Fruit fly (Drosophila melanogaster) whole organism, embryonic: Measurements from ENCODE around the gene dgrn.

Experiments
- Aef1 ChIP-seq: fragments of 200-800 bp; sonication (Bioruptor generic); IDR thresholded peaks from 3 replicates; pipeline ENCODE4 v1.3.6; 2022; ENCODE audit warnings: missing biosample characterization, missing genetic modification characterization
- Antp ChIP-seq: fragments of 200-800 bp; sonication (Bioruptor generic); optimal IDR thresholded peaks from 3 replicates; lab custom pipeline; 2016; ENCODE audit warnings: missing biosample characterization, missing genetic modification characterization
- BEAF-32 ChIP-seq: fragments of 200-800 bp; sonication (Bioruptor generic); optimal IDR thresholded peaks from 3 replicates; lab custom pipeline; 2017; ENCODE audit warnings: missing biosample characterization, missing genetic modification characterization, mild to moderate bottlenecking, moderate library complexity, missing genetic modification reagents
- CG10274 ChIP-seq: fragments of 200-800 bp; sonication (Bioruptor generic); optimal IDR thresholded peaks from 3 replicates; lab custom pipeline; 2017; ENCODE audit warnings: missing biosample characterization, mild to moderate bottlenecking, missing genetic modification characterization
- CG10366 ChIP-seq: fragments of 200-800 bp; sonication (Bioruptor generic); IDR thresholded peaks from 2 replicates; pipeline ENCODE4 v1.3.6; 2022; ENCODE audit warnings: missing biosample characterization, missing genetic modification characterization
- CG11456 ChIP-seq: fragments of 200-800 bp; sonication (Bioruptor generic); IDR thresholded peaks from 3 replicates; pipeline ENCODE4 v1.3.6; 2022; ENCODE audit warnings: missing biosample characterization, missing genetic modification characterization
- CG11696 ChIP-seq: fragments of 200-800 bp; sonication (Bioruptor generic); IDR thresholded peaks from 2 replicates; pipeline ENCODE4 v1.3.6; 2022; ENCODE audit warnings: missing biosample characterization, missing genetic modification characterization
- CG12299 ChIP-seq: fragments of 200-800 bp; sonication (Bioruptor generic); optimal IDR thresholded peaks from 2 replicates; lab custom pipeline; 2018; ENCODE audit warnings: missing biosample characterization, mild to moderate bottlenecking, missing genetic modification characterization
- CG17328 ChIP-seq: fragments of 200-800 bp; sonication (Bioruptor generic); IDR thresholded peaks from 2 replicates; pipeline ENCODE4 v1.3.6; 2022; ENCODE audit warnings: missing biosample characterization, missing genetic modification characterization
- CG2129 ChIP-seq: fragments of 200-800 bp; sonication (Bioruptor generic); IDR thresholded peaks from 2 replicates; pipeline ENCODE4 v1.3.6; 2022; ENCODE audit warnings: missing biosample characterization, missing genetic modification characterization; ENCODE audit not compliant: partially characterized antibody
- CG31441 ChIP-seq: fragments of 200-800 bp; sonication (Bioruptor generic); IDR thresholded peaks from 2 replicates; pipeline ENCODE4 v1.3.6; 2022; ENCODE audit warnings: missing biosample characterization, missing genetic modification characterization
- CG3163 ChIP-seq: fragments of 200-800 bp; sonication (Bioruptor generic); optimal IDR thresholded peaks from 3 replicates; lab custom pipeline; 2016; ENCODE audit warnings: missing biosample characterization, missing genetic modification characterization
- CG3407 ChIP-seq: fragments of 200-800 bp; sonication (Bioruptor generic); optimal IDR thresholded peaks from 2 replicates; lab custom pipeline; 2018; ENCODE audit warnings: missing biosample characterization, mild to moderate bottlenecking, missing genetic modification characterization
- CG34224 ChIP-seq: fragments of 200-800 bp; sonication (Bioruptor generic); IDR thresholded peaks from 3 replicates; pipeline ENCODE4 v1.3.6; 2022; ENCODE audit warnings: missing biosample characterization, missing genetic modification characterization; ENCODE audit not compliant: partially characterized antibody
- CG4707 ChIP-seq: fragments of 200-800 bp; sonication (Bioruptor generic); optimal IDR thresholded peaks from 2 replicates; lab custom pipeline; 2018; ENCODE audit warnings: missing biosample characterization, mild to moderate bottlenecking, missing genetic modification characterization, moderate library complexity
- CG7963 ChIP-seq: fragments of 200-800 bp; sonication (Bioruptor generic); IDR thresholded peaks from 3 replicates; pipeline ENCODE4 v1.3.6; 2022; ENCODE audit warnings: missing biosample characterization, missing genetic modification characterization; ENCODE audit not compliant: partially characterized antibody
- CG8765 ChIP-seq: fragments of 200-800 bp; sonication (Bioruptor generic); IDR thresholded peaks from 2 replicates; pipeline ENCODE4 v1.3.6; 2022; ENCODE audit warnings: missing biosample characterization, missing genetic modification characterization
- CG9797 ChIP-seq: fragments of 200-800 bp; sonication (Bioruptor generic); optimal IDR thresholded peaks from 3 replicates; lab custom pipeline; 2018; ENCODE audit warnings: missing biosample characterization, mild to moderate bottlenecking, missing genetic modification characterization
- CTCF ChIP-seq: fragments of 200-800 bp; sonication (Bioruptor generic); optimal IDR thresholded peaks from 2 replicates; lab custom pipeline; 2017; ENCODE audit warnings: missing biosample characterization, mild to moderate bottlenecking, missing genetic modification characterization, moderate library complexity
- D19A ChIP-seq: fragments of 200-800 bp; optimal IDR thresholded peaks from 3 replicates; lab custom pipeline; 2019; ENCODE audit warnings: missing biosample characterization, mild to moderate bottlenecking, missing genetic modification characterization, moderate library complexity
- Dp ChIP-seq: fragments of 200-800 bp; sonication (Bioruptor generic); optimal IDR thresholded peaks from 2 replicates; lab custom pipeline; 2018; ENCODE audit warnings: missing biosample characterization, mild to moderate bottlenecking, missing genetic modification characterization, moderate library complexity
- Fer1 ChIP-seq: fragments of 200-800 bp; sonication (Bioruptor generic); optimal IDR thresholded peaks from 2 replicates; lab custom pipeline; 2017; ENCODE audit warnings: missing biosample characterization, mild to moderate bottlenecking, missing genetic modification characterization
- GATAe ChIP-seq: fragments of 200-800 bp; sonication (Bioruptor generic); conservative IDR thresholded peaks from 2 replicates; pipeline ENCODE4 v1.3.6; 2022; ENCODE audit warnings: missing biosample characterization, missing genetic modification characterization
- Gsc ChIP-seq: fragments of 200-800 bp; sonication (Bioruptor generic); IDR thresholded peaks from 2 replicates; pipeline ENCODE4 v1.3.6; 2022; ENCODE audit warnings: missing biosample characterization, missing genetic modification characterization
- HLH3B ChIP-seq: fragments of 200-800 bp; sonication (Bioruptor generic); IDR thresholded peaks from 2 replicates; pipeline ENCODE4 v1.3.6; 2022; ENCODE audit warnings: missing biosample characterization, missing genetic modification characterization
- Hand ChIP-seq: fragments of 200-800 bp; sonication (Bioruptor generic); optimal IDR thresholded peaks from 2 replicates; lab custom pipeline; 2017; ENCODE audit warnings: mild to moderate bottlenecking, missing biosample characterization, missing genetic modification reagents, missing genetic modification characterization
- Lpt ChIP-seq: fragments of >200 bp; optimal IDR thresholded peaks from 2 replicates; lab custom pipeline; 2018; ENCODE audit warnings: missing biosample characterization, missing genetic modification characterization
- Mes4 ChIP-seq: fragments of 200-800 bp; sonication (Bioruptor generic); optimal IDR thresholded peaks from 2 replicates; lab custom pipeline; 2016; ENCODE audit warnings: missing biosample characterization, missing genetic modification characterization
- Sox102F ChIP-seq: fragments of 200-800 bp; sonication (Bioruptor generic); optimal IDR thresholded peaks from 2 replicates; lab custom pipeline; 2018; ENCODE audit warnings: missing biosample characterization, mild to moderate bottlenecking, missing genetic modification characterization, moderate library complexity
- Sry-δ ChIP-seq: fragments of 200-800 bp; sonication (Bioruptor generic); optimal IDR thresholded peaks from 2 replicates; lab custom pipeline; 2016; ENCODE audit warnings: missing biosample characterization, missing genetic modification characterization
- Usf ChIP-seq: fragments of 200-800 bp; sonication (Bioruptor generic); optimal IDR thresholded peaks from 2 replicates; lab custom pipeline; 2017; ENCODE audit warnings: missing genotype, missing biosample characterization, missing genetic modification characterization
- cas ChIP-seq: fragments of 200-800 bp; sonication (Bioruptor generic); IDR thresholded peaks from 2 replicates; pipeline ENCODE4 v1.3.6; 2022; ENCODE audit warnings: missing biosample characterization, missing genetic modification characterization
- chm ChIP-seq: fragments of 200-800 bp; sonication (Bioruptor generic); IDR thresholded peaks from 2 replicates; pipeline ENCODE4 v1.3.6; 2022; ENCODE audit warnings: missing biosample characterization, missing genetic modification characterization
- crp ChIP-seq, 2 experiments: fragments of 200-800 bp; sonication (Bioruptor generic); optimal IDR thresholded peaks; 2 replicates in 1 of 2; 3 replicates in 1 of 2; lab custom pipeline; 2017; ENCODE audit warnings: missing biosample characterization in 2 of 2, missing genetic modification characterization in 2 of 2, mild to moderate bottlenecking in 1 of 2, moderate library complexity in 1 of 2
- dimm ChIP-seq: fragments of 200-800 bp; sonication (Bioruptor generic); IDR thresholded peaks from 2 replicates; pipeline ENCODE4 v1.3.6; 2022; ENCODE audit warnings: missing biosample characterization, missing genetic modification characterization
- ewg ChIP-seq: fragments of 200-800 bp; sonication (Bioruptor generic); optimal IDR thresholded peaks from 3 replicates; lab custom pipeline; 2017; ENCODE audit warnings: mild to moderate bottlenecking, missing biosample characterization, missing genetic modification reagents, missing genetic modification characterization
- jigr1 ChIP-seq: fragments of 200-800 bp; sonication (Bioruptor generic); IDR thresholded peaks from 3 replicates; pipeline ENCODE4 v1.3.6; 2022; ENCODE audit warnings: missing biosample characterization, missing genetic modification characterization
- lab ChIP-seq: fragments of 200-800 bp; sonication (Bioruptor generic); optimal IDR thresholded peaks from 3 replicates; lab custom pipeline; 2017; ENCODE audit warnings: missing biosample characterization, missing genetic modification characterization, mild to moderate bottlenecking, moderate library complexity, missing genetic modification reagents
- luna ChIP-seq: fragments of 200-800 bp; sonication (Bioruptor generic); optimal IDR thresholded peaks from 2 replicates; lab custom pipeline; 2016; ENCODE audit warnings: missing biosample characterization, missing genetic modification characterization
- nom ChIP-seq: fragments of 200-800 bp; sonication (Bioruptor generic); optimal IDR thresholded peaks from 2 replicates; lab custom pipeline; 2017; ENCODE audit warnings: missing biosample characterization, missing genetic modification characterization, mild to moderate bottlenecking, moderate library complexity, missing genetic modification reagents
- pita ChIP-seq: fragments of 200-800 bp; sonication (Bioruptor generic); optimal IDR thresholded peaks from 2 replicates; lab custom pipeline; 2017; ENCODE audit warnings: missing biosample characterization, mild to moderate bottlenecking, missing genetic modification characterization
- pzg ChIP-seq: fragments of 200-800 bp; sonication (Bioruptor generic); optimal IDR thresholded peaks from 3 replicates; lab custom pipeline; 2018; ENCODE audit warnings: missing biosample characterization, mild to moderate bottlenecking, missing genetic modification characterization, moderate library complexity
- scrt ChIP-seq: fragments of 200-800 bp; sonication (Bioruptor generic); optimal IDR thresholded peaks from 2 replicates; lab custom pipeline; 2018; ENCODE audit warnings: missing biosample characterization, mild to moderate bottlenecking, missing genetic modification characterization, moderate library complexity
- shn ChIP-seq: fragments of 200-800 bp; sonication (Bioruptor generic); optimal IDR thresholded peaks from 3 replicates; lab custom pipeline; 2016; ENCODE audit warnings: missing biosample characterization, missing genetic modification characterization
- slp2 ChIP-seq: fragments of 200-800 bp; sonication (Bioruptor generic); optimal IDR thresholded peaks from 2 replicates; lab custom pipeline; 2016; ENCODE audit warnings: missing biosample characterization, missing genetic modification characterization
- sna ChIP-seq: fragments of 200-800 bp; sonication (Bioruptor generic); IDR thresholded peaks from 2 replicates; pipeline ENCODE4 v1.3.6; 2022; ENCODE audit warnings: missing biosample characterization, missing genetic modification characterization; ENCODE audit not compliant: partially characterized antibody
- toy ChIP-seq: fragments of 200-800 bp; sonication (Bioruptor generic); IDR thresholded peaks from 2 replicates; pipeline ENCODE4 v1.3.6; 2022; ENCODE audit warnings: missing biosample characterization, missing genetic modification characterization
- trem ChIP-seq: fragments of 200-800 bp; optimal IDR thresholded peaks from 3 replicates; lab custom pipeline; 2019; ENCODE audit warnings: missing biosample characterization, mild to moderate bottlenecking, missing genetic modification characterization, moderate library complexity
- trh ChIP-seq: fragments of 200-800 bp; sonication (Bioruptor generic); optimal IDR thresholded peaks from 2 replicates; lab custom pipeline; 2016; ENCODE audit warnings: missing biosample characterization, missing genetic modification characterization
- unc-4 ChIP-seq: fragments of 200-800 bp; sonication (Bioruptor generic); IDR thresholded peaks from 2 replicates; pipeline ENCODE4 v1.3.6; 2022; ENCODE audit warnings: missing biosample characterization, missing genetic modification characterization; ENCODE audit not compliant: partially characterized antibody
- zen ChIP-seq: fragments of 200-800 bp; sonication (Bioruptor generic); optimal IDR thresholded peaks from 3 replicates; lab custom pipeline; 2018; ENCODE audit warnings: missing biosample characterization, mild to moderate bottlenecking, missing genetic modification characterization, moderate library complexity
- zfh2 ChIP-seq: fragments of 200-800 bp; sonication (Bioruptor generic); optimal IDR thresholded peaks from 2 replicates; lab custom pipeline; 2016; ENCODE audit warnings: missing biosample characterization, missing genetic modification characterization

Gene dgrn

dm6 chr3R:5821243-5821642 is 3.2 kb upstream of the dgrn start, which contains the start of gene Hpr1 (continued):
- TF ChIP-seq trh (GFP tag; lab: Kevin White, UChicago) (no peak), Gsc (GFP tag; lab: Robert Waterston, UW) (no peak), unc-4 (GFP tag; lab: Robert Waterston, UW) (peak; percentile 47; the same call in 1 of the 2 replicates), Mes4 (GFP tag; lab: Kevin White, UChicago) (no peak), zen (no peak), CG10274 (GFP tag; lab: Kevin White, UChicago) (no peak), Sox102F (GFP tag; lab: Kevin White, UChicago) (no peak), pita (GFP tag; lab: Kevin White, UChicago) (no peak), CG34224 (GFP tag; lab: Robert Waterston, UW) (0 out of 3 replicates have a peak, but pooled peaks have one; percentile 29), crp (GFP tag; optimal IDR thresholded peaks at IDR 0.05; lab: Kevin White, UChicago) (no peak), sna (GFP tag; lab: Robert Waterston, UW) (peak; percentile 51; the same call in 1 of the 2 replicates), CG11696 (GFP tag; lab: Robert Waterston, UW) (no peak), luna (GFP tag; lab: Kevin White, UChicago) (no peak), CG11456 (no peak), CG7963 (GFP tag; lab: Robert Waterston, UW) (no peak), lab (GFP tag; lab: Kevin White, UChicago) (no peak), Dp (GFP tag; lab: Kevin White, UChicago) (peak; percentile 89), BEAF-32 (GFP tag; lab: Kevin White, UChicago) (peak; percentile 47), CG9797 (GFP tag; lab: Kevin White, UChicago) (no peak), cas (GFP tag; lab: Robert Waterston, UW) (no peak), chm (no peak), Usf (GFP tag; lab: Kevin White, UChicago) (no peak), ewg (GFP tag; lab: Kevin White, UChicago) (no peak), zfh2 (GFP tag; lab: Kevin White, UChicago) (no peak), CG3163 (GFP tag; lab: Kevin White, UChicago) (no peak), CG10366 (GFP tag; lab: Robert Waterston, UW) (no peak), CG2129 (GFP tag; lab: Robert Waterston, UW) (no peak), HLH3B (GFP tag; lab: Robert Waterston, UW) (no peak), pzg (GFP tag; lab: Kevin White, UChicago) (peak; percentile 54), Fer1 (GFP tag; lab: Kevin White, UChicago) (no peak), Hand (GFP tag; lab: Kevin White, UChicago) (no peak), jigr1 (GFP tag; lab: Robert Waterston, UW) (no peak), CG17328 (GFP tag; lab: Robert Waterston, UW) (no peak), nom (no peak), slp2 (GFP tag; lab: Kevin White, UChicago) (no peak), D19A (tag; lab: Kevin White, UChicago) (no peak), toy (GFP tag; lab: Robert Waterston, UW) (no peak), shn (GFP tag; lab: Kevin White, UChicago) (no peak), Sry-δ (GFP tag; lab: Kevin White, UChicago) (peak; percentile 42), GATAe (GFP tag; lab: Robert Waterston, UW) (no peak), CG8765 (GFP tag; lab: Robert Waterston, UW) (no peak), CTCF (GFP tag; lab: Kevin White, UChicago) (no peak), CG12299 (tag; lab: Kevin White, UChicago) (no peak), Antp (GFP tag; lab: Kevin White, UChicago) (no peak), Aef1 (GFP tag; lab: Robert Waterston, UW) (no peak), CG4707 (GFP tag; lab: Kevin White, UChicago) (no peak), trem (tag; lab: Kevin White, UChicago) (peak; percentile 99), Lpt (GFP tag; lab: Kevin White, UChicago) (no peak), scrt (GFP tag; lab: Kevin White, UChicago) (no peak), CG31441 (GFP tag; lab: Robert Waterston, UW) (no peak), CG3407 (GFP tag; lab: Kevin White, UChicago) (no peak), dimm (GFP tag; lab: Robert Waterston, UW) (no peak)
